Fruit fly (Drosophila melanogaster): ENCODE data around the gene CG17298.

The CG17298 gene

DNA sequence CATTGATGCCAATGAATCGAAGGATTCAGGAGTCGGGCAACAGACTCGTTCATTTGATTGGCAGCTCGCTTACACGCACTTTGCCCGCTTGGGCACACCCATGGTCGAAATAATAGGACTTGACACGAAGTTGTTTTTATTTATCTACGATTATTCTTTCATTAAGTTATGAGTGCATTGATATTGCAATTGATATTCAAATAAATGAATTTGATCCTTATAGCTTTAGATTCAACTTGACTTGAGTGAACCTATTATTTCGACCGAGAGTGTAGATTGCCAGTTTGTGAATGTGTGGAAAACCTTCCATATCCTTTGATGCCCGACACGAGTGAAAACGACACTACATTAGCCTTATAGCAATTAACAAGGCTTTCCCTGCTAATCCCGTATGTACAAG, 47.5 kb downstream of the CG17298 start (continued):
- TF ChIP-seq vfl (GFP tag; optimal IDR thresholded peaks at IDR 0.05) (no peak), Sin3A (optimal IDR thresholded peaks at IDR 0.05) (no peak), CG3838 (GFP tag; optimal IDR thresholded peaks at IDR 0.05) (no peak), CG31388 (GFP tag; optimal IDR thresholded peaks at IDR 0.05) (no peak), ase (GFP tag; IDR thresholded peaks at IDR 0.05) (no peak), dm (GFP tag; optimal IDR thresholded peaks at IDR 0.05) (no peak), BtbVII (GFP tag; optimal IDR thresholded peaks at IDR 0.05) (peak; percentile 34), Lhr (GFP tag; optimal IDR thresholded peaks at IDR 0.05) (no peak), CG9817 (tag; optimal IDR thresholded peaks at IDR 0.05) (peak; percentile 47), az2 (GFP tag; optimal IDR thresholded peaks at IDR 0.05) (peak; percentile 47), CG12071 (GFP tag; optimal IDR thresholded peaks at IDR 0.05) (peak; percentile 68), CG2712 (tag; optimal IDR thresholded peaks at IDR 0.05) (peak; percentile 78), Awh (GFP tag; IDR thresholded peaks at IDR 0.05) (no peak), CG30431 (GFP tag; optimal IDR thresholded peaks at IDR 0.05) (peak; percentile 50), Atf3 (GFP tag; optimal IDR thresholded peaks at IDR 0.05) (no peak), psq (GFP tag; optimal IDR thresholded peaks at IDR 0.05) (no peak), CG4820 (GFP tag; optimal IDR thresholded peaks at IDR 0.05) (peak; percentile 27), CG8388 (GFP tag; optimal IDR thresholded peaks at IDR 0.05) (peak; percentile 67), D (optimal IDR thresholded peaks at IDR 0.05) (no peak), D (GFP tag; optimal IDR thresholded peaks at IDR 0.05) (peak; percentile 32), CG31224 (GFP tag; IDR thresholded peaks at IDR 0.05) (0 out of 2 replicates have a peak, but pooled peaks have one; percentile 25), tgo (GFP tag; IDR thresholded peaks at IDR 0.05) (0 out of 3 replicates have a peak, but pooled peaks have one; percentile 15), Hr3 (GFP tag; optimal IDR thresholded peaks at IDR 0.05) (peak; percentile 24), CG2129 (GFP tag; IDR thresholded peaks at IDR 0.05; ENCODE audit: partially characterized antibody) (no peak), Med (GFP tag) (peak; percentile 91), Mes4 (GFP tag; optimal IDR thresholded peaks at IDR 0.05) (no peak), CG3847 (GFP tag; IDR thresholded peaks at IDR 0.05) (no peak), CG6765 (GFP tag; optimal IDR thresholded peaks at IDR 0.05) (no peak), ap (GFP tag; IDR thresholded peaks at IDR 0.05) (peak; percentile 61; the same call in 1 of the 2 replicates), p53 (GFP tag; optimal IDR thresholded peaks at IDR 0.05) (no peak), hkb (optimal IDR thresholded peaks at IDR 0.05) (no peak), hkb (GFP tag; IDR thresholded peaks at IDR 0.05) (peak; percentile 64), exex (tag; optimal IDR thresholded peaks at IDR 0.05) (no peak), eyg (GFP tag; optimal IDR thresholded peaks at IDR 0.05) (no peak), CG1792 (GFP tag; optimal IDR thresholded peaks at IDR 0.05) (no peak), gsb-n (tag; optimal IDR thresholded peaks at IDR 0.05) (peak; percentile 43), CG7372 (GFP tag; IDR thresholded peaks at IDR 0.05) (no peak), tio (GFP tag; optimal IDR thresholded peaks at IDR 0.05) (peak; percentile 25), CG2889 (GFP tag; IDR thresholded peaks at IDR 0.05) (0 out of 3 replicates have a peak, but pooled peaks have one; percentile 37), CG12219 (GFP tag; optimal IDR thresholded peaks at IDR 0.05) (peak; percentile 68), Dfd (GFP tag; optimal IDR thresholded peaks at IDR 0.05) (no peak), Antp (GFP tag; optimal IDR thresholded peaks at IDR 0.05) (no peak), CG17568 (GFP tag; optimal IDR thresholded peaks at IDR 0.05) (peak; percentile 54), Ptx1 (GFP tag; IDR thresholded peaks at IDR 0.05) (peak; percentile 58; the same call in 1 of the 2 replicates), CG42726 (GFP tag; IDR thresholded peaks at IDR 0.05; ENCODE audit: partially characterized antibody) (no peak), Fer3 (tag; optimal IDR thresholded peaks at IDR 0.05) (peak; percentile 59), CG1529 (GFP tag; optimal IDR thresholded peaks at IDR 0.05) (peak; percentile 24), CG18476 (GFP tag; optimal IDR thresholded peaks at IDR 0.05) (no peak), CkIIα-i1 (GFP tag; IDR thresholded peaks at IDR 0.05) (no peak), Oaz (GFP tag; IDR thresholded peaks at IDR 0.05) (no peak), cato (GFP tag; optimal IDR thresholded peaks at IDR 0.05; ENCODE audit: borderline replicate concordance) (no peak), Kr (GFP tag; optimal IDR thresholded peaks at IDR 0.05) (no peak), Hmr (GFP tag; optimal IDR thresholded peaks at IDR 0.05) (peak; percentile 64)

Measured in whole organism, embryonic.